Fruit fly (Drosophila melanogaster) S2 (cell line): ENCODE results near the gene Rim.

ENCODE experiments used
- CG8478 ChIP-seq: fragments of >200 bp; optimal IDR thresholded peaks from 2 replicates; lab custom pipeline; 2018
- CTCF ChIP-seq, 2 experiments: fragments of >200 bp; optimal IDR thresholded peaks; 2 replicates each; lab custom pipeline; 2018

Gene Rim

dm6 chr3R:17897281-17897680, 19.1 kb downstream of the Rim start:
- TF ChIP-seq CTCF (optimal IDR thresholded peaks at IDR 0.05; lab: Kevin White, UChicago) = no peak
- TF ChIP-seq CG8478 = no peak

- TF ChIP-seq CTCF (optimal IDR thresholded peaks at IDR 0.05; lab: Kevin White, UChicago) (no peak), CG8478 (no peak)
Measured at dm6 chr3R:17891025-17891424, 25.4 kb downstream of the Rim start.

dm6 chr3R:17881074-17881473, 35.3 kb downstream of the Rim start:
- TF ChIP-seq CTCF (optimal IDR thresholded peaks at IDR 0.05; lab: Kevin White, UChicago) = no peak
- TF ChIP-seq CG8478 = no peak

- TF ChIP-seq CTCF (optimal IDR thresholded peaks at IDR 0.05; lab: Kevin White, UChicago) (no peak), CG8478 (no peak)
Measured at dm6 chr3R:17861878-17862662, 54.3 kb downstream of the Rim start.

dm6 chr3R:17849178-17849577, 67.2 kb downstream of the Rim start:
- no peak for TF ChIP-seq CG8478
- no peak for TF ChIP-seq CTCF (optimal IDR thresholded peaks at IDR 0.05; lab: Kevin White, UChicago)

dm6 chr3R:17846966-17847365, 69.4 kb downstream of the Rim start:
- TF ChIP-seq CTCF (optimal IDR thresholded peaks at IDR 0.05; lab: Kevin White, UChicago) (no peak), CG8478 (no peak)

dm6 chr3R:17830528-17830927, 85.8 kb downstream of the Rim start:
- TF ChIP-seq CTCF (optimal IDR thresholded peaks at IDR 0.05; lab: Kevin White, UChicago) (no peak), CG8478 (no peak)

- TF ChIP-seq CTCF (optimal IDR thresholded peaks at IDR 0.05; lab: Kevin White, UChicago) (no peak), CG8478 (no peak)
Measured at dm6 chr3R:17828653-17829052, 87.7 kb downstream of the Rim start.

dm6 chr3R:17827038-17827616, 89.3 kb downstream of the Rim start:
- TF ChIP-seq CG8478 (no peak), CTCF (optimal IDR thresholded peaks at IDR 0.05; lab: Kevin White, UChicago) (no peak)

dm6 chr3R:17825806-17826583, 90.4 kb downstream of the Rim start:
- TF ChIP-seq CG8478 (no peak), CTCF (optimal IDR thresholded peaks at IDR 0.05; lab: Kevin White, UChicago) (no peak)
